Fruit fly (Drosophila melanogaster): ENCODE data around the gene CG7164.

The CG7164 gene

dm6 chr2L:7821279-7821848 is 40.1 kb downstream of the CG7164 start (continued):
- peak; percentile 77 for TF ChIP-seq Eip93F (GFP tag; optimal IDR thresholded peaks at IDR 0.05)
- TF ChIP-seq CG11902 (GFP tag; optimal IDR thresholded peaks at IDR 0.05), result peak; percentile 8
- TF ChIP-seq net (GFP tag; optimal IDR thresholded peaks at IDR 0.05), result peak; percentile 48
- no peak for TF ChIP-seq CG6163 (GFP tag; IDR thresholded peaks at IDR 0.05)
- TF ChIP-seq ss (GFP tag; optimal IDR thresholded peaks at IDR 0.05), result peak; percentile 36 to 63
- peak; percentile 29 for TF ChIP-seq CG6792 (GFP tag; optimal IDR thresholded peaks at IDR 0.05)
- TF ChIP-seq CG16779 (tag; optimal IDR thresholded peaks at IDR 0.05), result no peak
- TF ChIP-seq CG34406 (GFP tag; optimal IDR thresholded peaks at IDR 0.05), result no peak
- TF ChIP-seq Gug (GFP tag; IDR thresholded peaks at IDR 0.05), result peak; percentile 40; the same call in 1 of the 2 replicates
- peak; percentile 89 for TF ChIP-seq svp (GFP tag)
- no peak for TF ChIP-seq Smox (GFP tag; optimal IDR thresholded peaks at IDR 0.05)
- peak; percentile 11 for TF ChIP-seq Sox15 (GFP tag; optimal IDR thresholded peaks at IDR 0.05)
- no peak for TF ChIP-seq CG1621 (tag; optimal IDR thresholded peaks at IDR 0.05)
- peak; percentile 9 for TF ChIP-seq CG3032 (tag; optimal IDR thresholded peaks at IDR 0.05)
- TF ChIP-seq CG8632 (GFP tag; optimal IDR thresholded peaks at IDR 0.05), result peak; percentile 49
- peak; percentile 63 for TF ChIP-seq lz (GFP tag; optimal IDR thresholded peaks at IDR 0.05)
- TF ChIP-seq Hr4 (GFP tag; optimal IDR thresholded peaks at IDR 0.05), result peak; percentile 58

DNA sequence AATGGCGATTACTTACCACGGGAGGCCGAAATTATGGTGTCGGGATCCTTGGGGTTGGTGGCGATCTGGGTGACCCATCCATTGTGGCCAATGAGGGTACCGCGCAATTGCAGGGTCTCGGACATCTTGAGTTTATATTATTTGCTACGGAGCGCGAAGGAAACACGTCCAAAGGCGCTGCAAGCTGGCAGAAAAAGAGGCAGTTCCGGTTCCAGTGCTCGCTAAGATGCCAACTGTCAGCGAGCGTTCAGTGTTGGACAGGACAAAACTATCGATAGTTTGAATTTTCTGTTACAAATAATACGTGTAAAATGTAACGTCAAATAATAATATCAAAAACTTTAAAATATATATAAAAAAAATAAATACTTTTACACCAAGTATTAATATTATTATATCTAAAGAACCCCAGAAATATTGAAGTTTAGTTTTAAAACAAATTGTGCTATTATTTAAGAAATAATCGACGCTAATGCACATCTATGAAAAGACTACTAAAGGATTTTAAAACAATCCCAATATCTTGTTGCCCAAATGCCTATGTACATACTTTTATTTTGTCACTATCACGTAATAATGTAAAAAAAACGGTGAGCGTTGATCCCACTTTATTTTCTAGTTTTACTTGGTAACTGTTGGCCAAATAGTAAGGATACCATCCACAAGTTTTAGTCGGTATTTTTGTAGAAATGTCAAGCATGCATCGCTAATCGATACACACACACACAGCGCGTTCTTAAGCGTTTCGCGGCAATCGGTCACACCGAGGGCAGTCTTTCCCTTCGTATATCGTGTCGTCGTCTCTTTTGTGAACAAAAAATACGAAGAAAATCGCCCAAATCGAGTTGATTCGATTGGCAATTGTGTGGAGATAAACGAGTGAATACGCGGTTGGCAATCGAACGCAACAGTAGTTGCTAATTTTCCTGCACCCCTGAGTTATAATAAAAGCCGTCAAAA is 46.1 kb downstream of the CG7164 start, which contains the start of the genes Rack1 and mts:
Gene Rack1, minus strand, starts transcription at position 271 of the 960 bp plus-strand sequence.
Gene mts, plus strand, starts transcription at position 606 of the 960 bp plus-strand sequence.
- no peak for TF ChIP-seq Gug (GFP tag; IDR thresholded peaks at IDR 0.05)
- TF ChIP-seq Hr4 (GFP tag; optimal IDR thresholded peaks at IDR 0.05), result peak; percentile 43
- TF ChIP-seq fd85E (GFP tag; optimal IDR thresholded peaks at IDR 0.05), result peak; percentile 72
- TF ChIP-seq CG4318 (GFP tag; optimal IDR thresholded peaks at IDR 0.05), result no peak
- TF ChIP-seq CG11294 (GFP tag; IDR thresholded peaks at IDR 0.05), result no peak
- peak; percentile 34; the same call in 1 of the 3 replicates for TF ChIP-seq CG8119 (GFP tag; IDR thresholded peaks at IDR 0.05)
- peak; percentile 79 for TF ChIP-seq eg (GFP tag; IDR thresholded peaks at IDR 0.05)
- TF ChIP-seq fkh (GFP tag; optimal IDR thresholded peaks at IDR 0.05), result peak; percentile 57
- TF ChIP-seq vri (GFP tag; optimal IDR thresholded peaks at IDR 0.05), result peak; percentile 77
- peak; percentile 60 for TF ChIP-seq CG3032 (tag; optimal IDR thresholded peaks at IDR 0.05)
- TF ChIP-seq CG32006 (GFP tag; optimal IDR thresholded peaks at IDR 0.05), result no peak
- peak; percentile 47 for TF ChIP-seq CG11762 (GFP tag; optimal IDR thresholded peaks at IDR 0.05; ENCODE audit: insufficient read depth)
- TF ChIP-seq Eip75B (GFP tag; optimal IDR thresholded peaks at IDR 0.05), result peak; percentile 71
- no peak for TF ChIP-seq Ets21C (GFP tag; optimal IDR thresholded peaks at IDR 0.05)
- no peak for TF ChIP-seq Lpt (GFP tag; optimal IDR thresholded peaks at IDR 0.05)
- no peak for TF ChIP-seq Eip93F (GFP tag; optimal IDR thresholded peaks at IDR 0.05)
- TF ChIP-seq lz (GFP tag; optimal IDR thresholded peaks at IDR 0.05), result peak; percentile 82
- peak; percentile 36 to 83 for TF ChIP-seq salr (GFP tag; optimal IDR thresholded peaks at IDR 0.05)
- peak; percentile 74 for TF ChIP-seq CG7368 (GFP tag; optimal IDR thresholded peaks at IDR 0.05)
- peak; percentile 90 for TF ChIP-seq CG6854 (GFP tag; optimal IDR thresholded peaks at IDR 0.05)
- TF ChIP-seq Sox15 (GFP tag; optimal IDR thresholded peaks at IDR 0.05), result peak; percentile 38
- peak; percentile 61 for TF ChIP-seq CG8319 (GFP tag; optimal IDR thresholded peaks at IDR 0.05)
- TF ChIP-seq esn (GFP tag; optimal IDR thresholded peaks at IDR 0.05), result peak; percentile 85
- peak; percentile 64 for TF ChIP-seq Hr39 (GFP tag; optimal IDR thresholded peaks at IDR 0.05)
- TF ChIP-seq net (GFP tag; optimal IDR thresholded peaks at IDR 0.05), result peak; percentile 84
- peak; percentile 79 for TF ChIP-seq topi (GFP tag; optimal IDR thresholded peaks at IDR 0.05)
- peak; percentile 75 for TF ChIP-seq svp (GFP tag)
- TF ChIP-seq acj6 (GFP tag; optimal IDR thresholded peaks at IDR 0.05), result peak; percentile 74
- TF ChIP-seq CG6808 (GFP tag; optimal IDR thresholded peaks at IDR 0.05), result peak; percentile 70
- TF ChIP-seq CG6276 (GFP tag; optimal IDR thresholded peaks at IDR 0.05), result peak; percentile 12
- peak; percentile 49 for TF ChIP-seq CG11902 (GFP tag; optimal IDR thresholded peaks at IDR 0.05)
- peak; percentile 54 for TF ChIP-seq dac (GFP tag; optimal IDR thresholded peaks at IDR 0.05)
- TF ChIP-seq CG3919 (GFP tag; optimal IDR thresholded peaks at IDR 0.05), result peak; percentile 90
- peak; percentile 59 for TF ChIP-seq Blimp-1 (GFP tag; optimal IDR thresholded peaks at IDR 0.05)
- peak; percentile 57 for TF ChIP-seq CG6792 (GFP tag; optimal IDR thresholded peaks at IDR 0.05)
- TF ChIP-seq ss (GFP tag; optimal IDR thresholded peaks at IDR 0.05), result peak; percentile 73 to 83
- peak; percentile 71 for TF ChIP-seq CG10669 (GFP tag; optimal IDR thresholded peaks at IDR 0.05)
- TF ChIP-seq CG10631 (GFP tag; optimal IDR thresholded peaks at IDR 0.05), result peak; percentile 63
- TF ChIP-seq achi (GFP tag; optimal IDR thresholded peaks at IDR 0.05), result peak; percentile 100
